Worm (Caenorhabditis elegans): ENCODE results near the gene gtr-1.

gtr-1 gene

DNA sequence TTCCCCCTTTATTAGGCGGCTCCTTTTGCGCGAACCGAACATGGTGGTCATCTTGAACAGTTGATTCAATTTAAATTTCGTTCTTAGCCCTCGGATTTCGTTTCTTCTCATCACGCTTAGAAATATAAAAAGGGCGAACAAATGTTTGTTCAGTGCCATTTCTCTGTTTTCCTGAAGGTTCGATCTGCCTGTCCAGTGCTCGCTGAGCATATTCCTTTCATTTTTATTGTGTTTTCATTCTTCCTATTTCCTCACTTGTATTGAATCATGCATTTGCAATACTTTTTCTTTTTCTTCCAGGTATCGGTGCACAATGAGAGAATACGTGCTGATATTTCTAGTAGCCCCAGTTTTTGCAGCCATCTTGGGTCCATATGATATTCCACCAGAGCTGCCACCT is 25.2 kb upstream of the gtr-1 start, which contains the start of gene nas-15:
Gene nas-15 (plus strand): TSS at position 301 of the 400 bp plus-strand sequence.
- no peak for TF ChIP-seq ceh-24 (tag; optimal IDR thresholded peaks at IDR 0.05)
- TF ChIP-seq ceh-9 (tag; optimal IDR thresholded peaks at IDR 0.05), result no peak

ce11 chrX:779259-779658 is 23.3 kb upstream of the gtr-1 start:
- no peak for TF ChIP-seq pha-2 (tag; optimal IDR thresholded peaks at IDR 0.05)
- no peak for TF ChIP-seq ceh-14 (tag; optimal IDR thresholded peaks at IDR 0.05)
- no peak for TF ChIP-seq fkh-6 (tag; optimal IDR thresholded peaks at IDR 0.05)
- no peak for TF ChIP-seq ceh-19 (GFP tag; optimal IDR thresholded peaks at IDR 0.05)
- TF ChIP-seq C08G9.2 (tag; optimal IDR thresholded peaks at IDR 0.05), result no peak
- TF ChIP-seq hlh-30 (tag; optimal IDR thresholded peaks at IDR 0.05; ENCODE audit: insufficient read depth), result no peak

DNA sequence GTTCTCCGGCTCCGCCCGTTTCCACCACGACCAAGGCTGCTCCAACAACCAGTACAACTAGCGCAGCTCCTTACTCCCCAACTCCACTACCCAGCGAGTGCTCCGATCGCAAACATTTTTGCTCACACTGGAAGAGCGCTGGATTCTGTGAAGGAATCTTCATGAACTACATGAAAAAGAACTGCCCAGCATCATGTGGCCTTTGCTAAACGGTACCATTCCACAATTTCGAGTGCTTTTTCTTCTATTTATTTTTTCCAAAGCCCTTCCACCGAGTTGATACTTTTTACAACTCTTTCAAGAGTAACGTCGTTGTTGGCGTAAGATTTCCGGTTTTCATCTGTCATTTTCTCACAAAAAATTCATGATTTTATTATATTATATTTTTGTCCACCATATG is 22.6 kb upstream of the gtr-1 start:
- TF ChIP-seq ceh-30 (tag; optimal IDR thresholded peaks at IDR 0.05) (no peak), ttx-3 (tag; optimal IDR thresholded peaks at IDR 0.05) (no peak), pax-1 (tag; optimal IDR thresholded peaks at IDR 0.05) (no peak)

DNA sequence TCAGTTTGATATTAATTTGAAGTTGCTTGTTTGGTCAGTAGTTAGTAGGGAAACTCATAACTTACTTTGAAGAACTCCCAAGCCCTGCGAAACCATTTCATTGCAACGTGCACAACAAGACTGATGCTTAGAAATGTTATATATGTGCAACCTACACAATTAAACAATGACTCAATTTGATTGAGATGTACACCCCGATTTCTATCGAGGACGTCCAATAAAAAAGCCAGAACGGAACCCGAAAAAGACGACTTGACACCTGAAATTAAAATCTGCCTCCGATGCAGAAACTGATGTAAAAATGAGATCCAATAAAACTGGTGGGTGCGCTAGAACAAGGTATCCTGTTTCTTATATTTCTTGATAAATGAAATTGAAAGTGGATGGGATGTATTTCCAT is 17.7 kb upstream of the gtr-1 start, which contains the start of gene T04G9.6:
Gene T04G9.6 (minus strand): TSS at position 101 of the 400 bp plus-strand sequence.
- TF ChIP-seq ceh-14 (tag; optimal IDR thresholded peaks at IDR 0.05) (no peak), sox-2 (GFP tag; IDR thresholded peaks at IDR 0.05) (no peak), fkh-6 (tag; optimal IDR thresholded peaks at IDR 0.05) (no peak), sdc-2 (tag; optimal IDR thresholded peaks at IDR 0.05) (no peak), ama-1 (optimal IDR thresholded peaks at IDR 0.05) (no peak), mec-3 (tag; optimal IDR thresholded peaks at IDR 0.05; ENCODE audit: borderline replicate concordance) (no peak), unc-86 (tag; optimal IDR thresholded peaks at IDR 0.05) (no peak), ceh-48 (tag; optimal IDR thresholded peaks at IDR 0.05) (no peak), hlh-6 (tag; optimal IDR thresholded peaks at IDR 0.05) (no peak), tbx-2 (tag; optimal IDR thresholded peaks at IDR 0.05) (no peak), pha-4 (tag; optimal IDR thresholded peaks at IDR 0.05) (no peak), ahr-1 (tag; optimal IDR thresholded peaks at IDR 0.05) (no peak), ceh-45 (GFP tag; IDR thresholded peaks at IDR 0.05) (no peak), pat-9 (tag; optimal IDR thresholded peaks at IDR 0.05) (no peak), lin-11 (tag; optimal IDR thresholded peaks at IDR 0.05) (no peak)

DNA sequence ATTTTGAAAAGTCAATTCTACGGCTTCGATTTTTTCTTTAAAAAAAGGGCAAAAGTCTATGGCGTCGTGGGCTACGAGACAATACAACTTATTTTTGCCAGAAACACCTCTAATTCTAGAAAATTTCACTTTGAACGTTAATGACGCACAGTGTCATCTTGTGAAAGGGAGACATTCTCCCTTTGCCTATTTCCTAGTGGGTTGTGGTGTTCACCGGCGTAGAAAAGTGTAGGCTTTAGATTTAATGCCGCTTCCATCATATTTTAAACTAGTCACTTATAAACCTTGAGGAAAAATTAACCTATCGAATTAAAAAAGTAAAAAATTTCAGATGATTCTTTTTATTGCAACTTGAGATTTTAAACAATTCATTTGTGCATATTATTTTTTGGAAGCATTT is 17.2 kb upstream of the gtr-1 start:
- no peak for TF ChIP-seq elt-2 (tag; optimal IDR thresholded peaks at IDR 0.05)
- TF ChIP-seq pha-4 (tag; optimal IDR thresholded peaks at IDR 0.05), result no peak
- TF ChIP-seq madf-2 (tag; optimal IDR thresholded peaks at IDR 0.05), result no peak
- TF ChIP-seq ceh-45 (GFP tag; IDR thresholded peaks at IDR 0.05), result 0 out of 2 replicates have a peak, but pooled peaks have one; percentile 13
- no peak for TF ChIP-seq nhr-11 (tag; optimal IDR thresholded peaks at IDR 0.05)
- peak; percentile 97 for TF ChIP-seq sdc-2 (tag; optimal IDR thresholded peaks at IDR 0.05)
- TF ChIP-seq ref-2 (tag; optimal IDR thresholded peaks at IDR 0.05), result no peak
- TF ChIP-seq unc-55 (GFP tag; optimal IDR thresholded peaks at IDR 0.05), result no peak
- no peak for TF ChIP-seq ceh-6 (GFP tag; optimal IDR thresholded peaks at IDR 0.05)
- TF ChIP-seq mec-3 (tag; optimal IDR thresholded peaks at IDR 0.05; ENCODE audit: borderline replicate concordance), result no peak

DNA sequence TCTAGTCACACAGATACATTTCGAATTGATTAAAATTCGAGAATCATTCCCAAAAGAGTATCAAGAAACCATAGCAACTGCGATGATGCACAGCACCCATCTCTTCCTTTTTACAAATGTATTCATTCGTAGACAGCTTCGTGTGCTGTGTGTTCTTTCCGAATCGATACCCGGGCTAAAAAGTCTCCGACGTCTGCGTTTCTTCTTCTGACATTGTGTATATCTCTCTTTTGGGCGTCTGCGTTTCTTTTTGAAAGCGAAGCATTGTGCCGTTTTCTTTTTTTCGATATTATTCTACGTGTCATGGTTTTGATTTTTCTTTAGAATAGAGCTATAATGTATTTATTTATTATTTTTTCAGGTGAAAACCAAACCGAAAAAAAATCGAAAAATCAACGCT is 14.6 kb upstream of the gtr-1 start, which contains the start of gene attf-5:
Gene attf-5 (plus strand): TSS at position 362 of the 400 bp plus-strand sequence.
- TF ChIP-seq unc-55 (GFP tag; optimal IDR thresholded peaks at IDR 0.05), result peak; percentile 21
- peak; percentile 12 for TF ChIP-seq nfya-1 (tag; optimal IDR thresholded peaks at IDR 0.05)
- TF ChIP-seq sdc-2 (tag; optimal IDR thresholded peaks at IDR 0.05), result peak; percentile 89
- TF ChIP-seq dve-1 (tag; optimal IDR thresholded peaks at IDR 0.05), result no peak
- TF ChIP-seq che-1 (tag; optimal IDR thresholded peaks at IDR 0.05), result no peak
- TF ChIP-seq unc-42 (tag; optimal IDR thresholded peaks at IDR 0.05), result no peak
- TF ChIP-seq hlh-15 (tag; optimal IDR thresholded peaks at IDR 0.05), result no peak
- no peak for TF ChIP-seq sox-2 (GFP tag; IDR thresholded peaks at IDR 0.05)
- TF ChIP-seq ahr-1 (tag; optimal IDR thresholded peaks at IDR 0.05), result no peak
- peak; percentile 70 for TF ChIP-seq ceh-48 (tag; optimal IDR thresholded peaks at IDR 0.05)
- no peak for TF ChIP-seq ceh-18 (tag; optimal IDR thresholded peaks at IDR 0.05)
- TF ChIP-seq fkh-10 (GFP tag; optimal IDR thresholded peaks at IDR 0.05), result no peak
- TF ChIP-seq ceh-24 (tag; optimal IDR thresholded peaks at IDR 0.05), result no peak
- TF ChIP-seq lin-11 (tag; optimal IDR thresholded peaks at IDR 0.05), result no peak
- TF ChIP-seq dmd-4 (tag; optimal IDR thresholded peaks at IDR 0.05; ENCODE audit: borderline replicate concordance), result no peak
